Worm (Caenorhabditis elegans) whole organism, L2 larva: ENCODE data around the gene ceh-10.

Source experiments
- sma-9 ChIP-seq, 2 experiments: fragments of 150-350 bp in 1 of 2; sonication (generic microtip) in 1 of 2; optimal IDR thresholded peaks; 2 replicates each; lab custom pipeline; 2014 to 2016; ENCODE audit warnings: missing genetic modification characterization in 2 of 2, mild to moderate bottlenecking in 1 of 2, missing biosample characterization in 1 of 2, missing compliant biosample characterization in 1 of 2, missing genetic modification reagents in 1 of 2, moderate library complexity in 1 of 2
- unc-55 ChIP-seq: fragments of 150-350 bp; sonication (generic microtip); optimal IDR thresholded peaks from 3 replicates; lab custom pipeline; 2014; ENCODE audit warnings: missing biosample characterization, missing genetic modification reagents, missing genetic modification characterization
- unc-62 ChIP-seq: fragments of 150-350 bp; optimal IDR thresholded peaks from 2 replicates; lab custom pipeline; 2014; ENCODE audit warnings: missing biosample characterization, missing genetic modification reagents, missing genetic modification characterization

ce11 chrIII:5842920-5843319 is 44.1 kb downstream of the ceh-10 start:
- TF ChIP-seq unc-62 (GFP tag; lab: Kevin White, UChicago) (no peak), unc-55 (GFP tag; lab: Kevin White, UChicago) (peak; percentile 47), sma-9 (GFP tag; optimal IDR thresholded peaks at IDR 0.05; lab: Kevin White, UChicago) (no peak), sma-9 (tag; optimal IDR thresholded peaks at IDR 0.05; lab: Kevin White, UChicago) (no peak)
